Fruit fly (Drosophila melanogaster) whole organism, embryonic: ENCODE results near the gene IM33.

ENCODE experiments used
- CG1233 ChIP-seq: fragments of 200-800 bp; sonication (Bioruptor generic); optimal IDR thresholded peaks from 4 replicates; lab custom pipeline; 2018; ENCODE audit warnings: missing biosample characterization, mild to moderate bottlenecking, missing genetic modification characterization
- CG14441 ChIP-seq: fragments of 200-800 bp; sonication (Bioruptor generic); IDR thresholded peaks from 2 replicates; pipeline ENCODE4 v1.3.6; 2022; ENCODE audit warnings: missing biosample characterization, missing genetic modification characterization
- CG17912 ChIP-seq: fragments of 200-800 bp; sonication (Bioruptor generic); optimal IDR thresholded peaks from 2 replicates; lab custom pipeline; 2018; ENCODE audit warnings: missing biosample characterization, mild to moderate bottlenecking, missing genetic modification characterization
- CG2202 ChIP-seq: fragments of 200-800 bp; sonication (Bioruptor generic); optimal IDR thresholded peaks from 2 replicates; lab custom pipeline; 2018; ENCODE audit warnings: missing biosample characterization, mild to moderate bottlenecking, missing genetic modification characterization
- CG9876 ChIP-seq: fragments of 200-800 bp; sonication (Bioruptor generic); optimal IDR thresholded peaks from 2 replicates; lab custom pipeline; 2016; ENCODE audit warnings: missing biosample characterization, missing genetic modification characterization
- Camta ChIP-seq: fragments of 200-800 bp; sonication (Bioruptor generic); optimal IDR thresholded peaks from 2 replicates; lab custom pipeline; 2016; ENCODE audit warnings: missing biosample characterization, missing genetic modification characterization
- D19A ChIP-seq: fragments of 200-800 bp; optimal IDR thresholded peaks from 3 replicates; lab custom pipeline; 2019; ENCODE audit warnings: missing biosample characterization, mild to moderate bottlenecking, missing genetic modification characterization, moderate library complexity
- Hr39 ChIP-seq: fragments of >200 bp; optimal IDR thresholded peaks from 2 replicates; lab custom pipeline; 2017
- Nf-YC ChIP-seq: fragments of 200-800 bp; optimal IDR thresholded peaks from 3 replicates; lab custom pipeline; 2019; ENCODE audit warnings: missing biosample characterization, mild to moderate bottlenecking, missing genetic modification characterization, moderate library complexity
- Sox102F ChIP-seq: fragments of 200-800 bp; sonication (Bioruptor generic); optimal IDR thresholded peaks from 2 replicates; lab custom pipeline; 2018; ENCODE audit warnings: missing biosample characterization, mild to moderate bottlenecking, missing genetic modification characterization, moderate library complexity
- Vsx1 ChIP-seq: fragments of 200-800 bp; sonication (Bioruptor generic); optimal IDR thresholded peaks from 2 replicates; lab custom pipeline; 2017; ENCODE audit warnings: missing biosample characterization, mild to moderate bottlenecking, missing genetic modification characterization, missing genetic modification reagents
- hkb ChIP-seq, 2 experiments: fragments of 200-800 bp in 1 of 2; fragments of >200 bp in 1 of 2; sonication (Bioruptor generic) in 1 of 2; IDR thresholded peaks in 1 of 2; optimal IDR thresholded peaks in 1 of 2; 2 replicates each; pipeline versions ENCODE4 v1.3.6 to Lab custom; 2017 to 2022; ENCODE audit warnings: missing biosample characterization in 1 of 2, missing genetic modification characterization in 1 of 2
- sr ChIP-seq: fragments of 200-800 bp; sonication (Bioruptor generic); IDR thresholded peaks from 3 replicates; pipeline ENCODE4 v1.3.6; 2022; ENCODE audit warnings: missing biosample characterization, missing genetic modification characterization
- tap ChIP-seq: fragments of 200-800 bp; optimal IDR thresholded peaks from 3 replicates; lab custom pipeline; 2019; ENCODE audit warnings: missing biosample characterization, mild to moderate bottlenecking, missing genetic modification characterization, moderate library complexity
- vvl ChIP-seq: fragments of 200-800 bp; sonication (Bioruptor generic); IDR thresholded peaks from 2 replicates; pipeline ENCODE4 v1.3.6; 2022; ENCODE audit warnings: missing biosample characterization, missing genetic modification characterization
- wek ChIP-seq: fragments of 200-800 bp; sonication (Bioruptor generic); optimal IDR thresholded peaks from 3 replicates; lab custom pipeline; 2018; ENCODE audit warnings: missing biosample characterization, mild to moderate bottlenecking, missing genetic modification characterization, moderate library complexity

Gene IM33

dm6 chr2L:3647521-3648172 is 48.8 kb downstream of the IM33 start (continued):
- TF ChIP-seq Sox102F (GFP tag; lab: Kevin White, UChicago), result peak; percentile 14
- TF ChIP-seq Vsx1 (GFP tag; lab: Kevin White, UChicago), result peak; percentile 34
- peak; percentile 37 for TF ChIP-seq CG17912 (GFP tag; lab: Kevin White, UChicago)
- peak; percentile 45 for TF ChIP-seq CG2202 (tag; lab: Kevin White, UChicago)
- 0 out of 2 replicates have a peak, but pooled peaks have one; percentile 26 for TF ChIP-seq CG14441 (GFP tag; lab: Robert Waterston, UW)
- peak; percentile 16 for TF ChIP-seq tap (tag; lab: Kevin White, UChicago)
- TF ChIP-seq CG1233 (GFP tag; lab: Kevin White, UChicago), result peak; percentile 8
- no peak for TF ChIP-seq hkb (optimal IDR thresholded peaks at IDR 0.05; lab: Kevin White, UChicago)
- peak; percentile 22; the same call in 1 of the 2 replicates for TF ChIP-seq hkb (GFP tag; IDR thresholded peaks at IDR 0.05; lab: Robert Waterston, UW)
- TF ChIP-seq vvl (GFP tag; lab: Robert Waterston, UW), result peak; percentile 28; the same call in 1 of the 2 replicates
- no peak for TF ChIP-seq Camta (GFP tag; lab: Kevin White, UChicago)
- no peak for TF ChIP-seq sr (GFP tag; lab: Robert Waterston, UW)
- no peak for TF ChIP-seq Nf-YC
- no peak for TF ChIP-seq Hr39 (lab: Kevin White, UChicago)
- no peak for TF ChIP-seq D19A (tag; lab: Kevin White, UChicago)
- no peak for TF ChIP-seq CG9876 (GFP tag; lab: Kevin White, UChicago)
- peak; percentile 29 for TF ChIP-seq wek (GFP tag; lab: Kevin White, UChicago)
- TF ChIP-seq, all 482 proteins: peak for 67
